Worm (Caenorhabditis elegans): ENCODE results near the gene C06G3.8.

ce11 chrIV:7039476-7040261 is 7.3 kb upstream of the C06G3.8 start, which contains the start of the genes cogc-2 and klp-18:
- TF ChIP-seq sea-2 (GFP tag; optimal IDR thresholded peaks at IDR 0.05), result no peak
- no peak for TF ChIP-seq nhr-67 (tag; optimal IDR thresholded peaks at IDR 0.05)
- TF ChIP-seq fos-1 (tag; optimal IDR thresholded peaks at IDR 0.05), result no peak
- peak; percentile 79 for TF ChIP-seq egl-5 (tag; optimal IDR thresholded peaks at IDR 0.05)

All from whole organism, L3 larva.